Worm (Caenorhabditis elegans) whole organism, L3 larva: Measurements from ENCODE around the gene K09B11.5.

Experiments used
- R02D3.7 ChIP-seq: fragments of 150-350 bp; optimal IDR thresholded peaks from 2 replicates; lab custom pipeline; 2014; ENCODE audit warnings: missing biosample characterization, missing genetic modification characterization
- ZK546.5 ChIP-seq: sonication (generic microtip); optimal IDR thresholded peaks from 2 replicates; lab custom pipeline; 2017; ENCODE audit warnings: missing biosample characterization, missing genetic modification characterization
- aly-2 ChIP-seq: fragments of 150-350 bp; optimal IDR thresholded peaks from 2 replicates; lab custom pipeline; 2014; ENCODE audit warnings: missing biosample characterization, missing genetic modification characterization
- ama-1 ChIP-seq: fragments of 150-350 bp; optimal IDR thresholded peaks from 2 replicates; lab custom pipeline; 2018
- ceh-16 ChIP-seq: sonication (generic microtip); optimal IDR thresholded peaks from 2 replicates; lab custom pipeline; 2017; ENCODE audit warnings: missing biosample characterization, missing genetic modification characterization
- ceh-82 ChIP-seq: fragments of 150-350 bp; optimal IDR thresholded peaks from 2 replicates; lab custom pipeline; 2014; ENCODE audit warnings: missing biosample characterization, missing genetic modification characterization
- ceh-9 ChIP-seq: sonication (generic microtip); optimal IDR thresholded peaks from 2 replicates; lab custom pipeline; 2018; ENCODE audit warnings: missing biosample characterization, missing genetic modification characterization
- daf-12 ChIP-seq: fragments of 150-350 bp; optimal IDR thresholded peaks from 2 replicates; lab custom pipeline; 2014; ENCODE audit warnings: missing biosample characterization, missing genetic modification reagents, missing genetic modification characterization
- egl-27 ChIP-seq: sonication (generic microtip); optimal IDR thresholded peaks from 4 replicates; lab custom pipeline; 2017; ENCODE audit warnings: missing biosample characterization, missing genetic modification reagents, missing genetic modification characterization
- egl-5 ChIP-seq: fragments of 150-350 bp; optimal IDR thresholded peaks from 2 replicates; lab custom pipeline; 2017; ENCODE audit warnings: missing biosample characterization, missing genetic modification reagents, missing genetic modification characterization, inconsistent platforms
- elt-1 ChIP-seq: fragments of 150-350 bp; optimal IDR thresholded peaks from 2 replicates; lab custom pipeline; 2014; ENCODE audit warnings: missing biosample characterization, missing genetic modification characterization
- elt-3 ChIP-seq, 3 experiments: fragments of 150-350 bp in 1 of 3; sonication (generic microtip) in 2 of 3; optimal IDR thresholded peaks; 2 replicates in 2 of 3; 4 replicates in 1 of 3; lab custom pipeline; 2014 to 2017; ENCODE audit warnings: missing biosample characterization in 3 of 3, missing genetic modification characterization in 3 of 3
- eor-1 ChIP-seq, 2 experiments: fragments of 150-350 bp; optimal IDR thresholded peaks; 2 replicates each; lab custom pipeline; 2014 to 2018; ENCODE audit warnings: missing biosample characterization in 2 of 2, missing genetic modification characterization in 2 of 2
- fkh-10 ChIP-seq: sonication (generic microtip); optimal IDR thresholded peaks from 2 replicates; lab custom pipeline; 2017; ENCODE audit warnings: missing biosample characterization, missing genetic modification reagents, missing genetic modification characterization
- fkh-2 ChIP-seq: fragments of 150-350 bp; optimal IDR thresholded peaks from 2 replicates; lab custom pipeline; 2014; ENCODE audit warnings: missing biosample characterization, missing genetic modification reagents, missing genetic modification characterization
- fos-1 ChIP-seq: fragments of 150-350 bp; optimal IDR thresholded peaks from 2 replicates; lab custom pipeline; 2014; ENCODE audit warnings: missing biosample characterization, missing genetic modification characterization
- hmg-11 ChIP-seq: sonication (generic microtip); optimal IDR thresholded peaks from 2 replicates; lab custom pipeline; 2016; ENCODE audit warnings: missing genetic modification characterization, missing compliant biosample characterization
- jun-1 ChIP-seq: fragments of 150-350 bp; optimal IDR thresholded peaks from 2 replicates; lab custom pipeline; 2014; ENCODE audit warnings: missing biosample characterization, missing genetic modification reagents, missing genetic modification characterization
- lin-15B ChIP-seq: fragments of 150-350 bp; optimal IDR thresholded peaks from 2 replicates; lab custom pipeline; 2014; ENCODE audit warnings: missing biosample characterization, missing genetic modification characterization
- lin-39 ChIP-seq: fragments of 150-350 bp; optimal IDR thresholded peaks from 2 replicates; lab custom pipeline; 2018; ENCODE audit warnings: missing biosample characterization, missing genetic modification reagents, missing genetic modification characterization
- lsy-12 ChIP-seq: sonication (generic microtip); optimal IDR thresholded peaks from 2 replicates; lab custom pipeline; 2016; ENCODE audit warnings: mild to moderate bottlenecking, missing genetic modification characterization, missing compliant biosample characterization
- mdl-1 ChIP-seq: fragments of 150-350 bp; optimal IDR thresholded peaks from 2 replicates; lab custom pipeline; 2014; ENCODE audit warnings: missing biosample characterization, missing genetic modification characterization
- mml-1 ChIP-seq: fragments of 150-350 bp; sonication (generic microtip); optimal IDR thresholded peaks from 3 replicates; lab custom pipeline; 2014; ENCODE audit warnings: missing biosample characterization, missing genetic modification characterization
- nhr-11 ChIP-seq: fragments of 150-350 bp; optimal IDR thresholded peaks from 2 replicates; lab custom pipeline; 2014; ENCODE audit warnings: missing biosample characterization, missing genetic modification characterization
- nhr-12 ChIP-seq: fragments of 150-350 bp; optimal IDR thresholded peaks from 2 replicates; lab custom pipeline; 2014; ENCODE audit warnings: missing biosample characterization, missing genetic modification characterization
- nhr-23 ChIP-seq: fragments of 150-350 bp; optimal IDR thresholded peaks from 2 replicates; lab custom pipeline; 2014; ENCODE audit warnings: missing biosample characterization, missing genetic modification reagents, missing genetic modification characterization
- nhr-237 ChIP-seq: fragments of 150-350 bp; optimal IDR thresholded peaks from 2 replicates; lab custom pipeline; 2014; ENCODE audit warnings: missing biosample characterization, missing genetic modification characterization
- nhr-25 ChIP-seq: sonication (generic microtip); optimal IDR thresholded peaks from 2 replicates; lab custom pipeline; 2017; ENCODE audit warnings: missing biosample characterization, missing genetic modification characterization
- nhr-67 ChIP-seq: fragments of 150-350 bp; optimal IDR thresholded peaks from 2 replicates; lab custom pipeline; 2014; ENCODE audit warnings: missing biosample characterization, missing genetic modification characterization
- nhr-77 ChIP-seq: fragments of 150-350 bp; optimal IDR thresholded peaks from 2 replicates; lab custom pipeline; 2014; ENCODE audit warnings: missing biosample characterization, missing genetic modification characterization
- pha-4 ChIP-seq: fragments of 150-350 bp; optimal IDR thresholded peaks from 2 replicates; lab custom pipeline; 2014; ENCODE audit warnings: missing biosample characterization, missing genetic modification reagents, missing genetic modification characterization
- pqm-1 ChIP-seq: fragments of 150-350 bp; optimal IDR thresholded peaks from 2 replicates; lab custom pipeline; 2017; ENCODE audit warnings: missing biosample characterization, missing genetic modification characterization, inconsistent platforms
- skn-1 ChIP-seq: fragments of 150-350 bp; optimal IDR thresholded peaks from 2 replicates; lab custom pipeline; 2014; ENCODE audit warnings: missing biosample characterization, missing genetic modification characterization
- snpc-4 ChIP-seq: fragments of 150-350 bp; optimal IDR thresholded peaks from 2 replicates; lab custom pipeline; 2014; ENCODE audit warnings: missing biosample characterization, missing genetic modification characterization
- unc-39 ChIP-seq: sonication (generic microtip); optimal IDR thresholded peaks from 4 replicates; lab custom pipeline; 2017; ENCODE audit warnings: missing biosample characterization, missing genetic modification characterization
- unc-62 ChIP-seq: fragments of 150-350 bp; sonication (generic microtip); optimal IDR thresholded peaks from 4 replicates; lab custom pipeline; 2014; ENCODE audit warnings: missing biosample characterization, missing genetic modification reagents, missing genetic modification characterization
- zag-1 ChIP-seq: fragments of 150-350 bp; optimal IDR thresholded peaks from 2 replicates; lab custom pipeline; 2014; ENCODE audit warnings: missing biosample characterization, missing genetic modification characterization
- ztf-11 ChIP-seq: fragments of 150-350 bp; optimal IDR thresholded peaks from 2 replicates; lab custom pipeline; 2014; ENCODE audit warnings: missing biosample characterization, missing genetic modification characterization
- ztf-4 ChIP-seq: fragments of 150-350 bp; optimal IDR thresholded peaks from 2 replicates; lab custom pipeline; 2014; ENCODE audit warnings: missing biosample characterization, missing genetic modification characterization

The K09B11.5 gene

ce11 chrIV:13450740-13451139 is 16.9 kb upstream of the K09B11.5 start:
- TF ChIP-seq elt-3 (tag; optimal IDR thresholded peaks at IDR 0.05; lab: Kevin White, UChicago) (no peak), unc-39 (tag; lab: Kevin White, UChicago) (no peak), nhr-237 (tag; lab: Kevin White, UChicago) (no peak), jun-1 (tag; lab: Kevin White, UChicago) (no peak), ceh-9 (tag; lab: Kevin White, UChicago) (no peak), nhr-23 (tag; lab: Kevin White, UChicago) (no peak), mdl-1 (tag; lab: Kevin White, UChicago) (no peak), ceh-82 (tag; lab: Kevin White, UChicago) (no peak), ama-1 (lab: Kevin White, UChicago) (no peak)

- TF ChIP-seq fos-1 (tag; lab: Kevin White, UChicago) (no peak), ceh-16 (tag; lab: Kevin White, UChicago) (no peak), fkh-2 (tag; lab: Kevin White, UChicago) (no peak), fkh-10 (no peak), nhr-11 (tag; lab: Kevin White, UChicago) (no peak), hmg-11 (tag; lab: Kevin White, UChicago) (no peak), ceh-82 (tag; lab: Kevin White, UChicago) (no peak), nhr-237 (tag; lab: Kevin White, UChicago) (no peak), lin-15B (tag; lab: Kevin White, UChicago) (no peak), unc-62 (no peak), nhr-25 (tag; lab: Kevin White, UChicago) (no peak), ama-1 (lab: Kevin White, UChicago) (no peak), zag-1 (tag; lab: Kevin White, UChicago) (no peak), mml-1 (tag; lab: Kevin White, UChicago) (no peak), egl-27 (tag; lab: Kevin White, UChicago) (no peak), nhr-67 (tag; lab: Kevin White, UChicago) (no peak), elt-1 (tag; lab: Kevin White, UChicago) (no peak), ztf-4 (tag; lab: Kevin White, UChicago) (no peak), lin-39 (tag; lab: Kevin White, UChicago) (no peak)
Observed at ce11 chrIV:13445275-13445674, 11.5 kb upstream of the K09B11.5 start, which contains the start of gene mam-3. TSS of gene mam-3 (minus strand) at chrIV:13445375.

DNA sequence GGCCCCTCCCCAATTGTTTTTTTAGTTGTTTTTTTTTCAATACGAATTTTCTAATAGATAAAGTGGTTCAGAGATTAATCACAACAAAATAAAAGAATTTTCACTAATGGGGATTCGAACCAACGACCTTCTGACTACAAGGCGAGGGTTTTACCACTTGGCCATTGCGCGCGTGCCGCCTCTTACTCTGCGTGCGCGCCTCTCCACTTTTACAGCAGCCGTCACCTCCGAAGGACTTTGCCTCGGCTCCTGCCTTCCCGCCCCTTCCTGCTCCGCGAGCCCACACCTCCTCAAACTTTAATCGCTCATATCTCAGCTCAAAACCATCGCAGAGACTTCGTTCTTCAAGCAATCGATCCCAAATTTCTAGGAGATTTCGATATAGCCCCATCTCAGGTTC is 3.7 kb downstream of the K09B11.5 start:
- peak; percentile 65 for TF ChIP-seq snpc-4

DNA sequence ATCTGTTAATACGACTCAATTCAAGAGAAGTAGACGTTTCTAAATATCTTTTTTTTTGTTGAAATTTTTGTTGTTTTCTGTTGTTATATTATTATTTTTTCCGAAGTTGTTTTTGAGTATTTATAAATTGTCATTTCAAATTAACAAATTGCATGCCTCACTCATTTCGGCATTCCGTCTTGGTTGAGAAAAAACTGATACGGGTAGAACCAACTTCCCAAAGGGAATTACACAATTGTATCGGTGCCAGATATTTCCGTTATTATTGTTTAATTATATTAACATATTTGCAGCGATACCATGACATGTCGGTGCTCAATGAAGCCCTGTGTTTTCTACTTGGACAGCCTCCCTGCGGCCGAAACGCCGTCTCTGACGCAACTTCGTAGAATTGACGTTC is 4.6 kb downstream of the K09B11.5 start, which contains the start of gene K09B11.4:
TSS of gene K09B11.4 (plus strand) at position 301 of the 400 bp plus-strand sequence.
- TF ChIP-seq pha-4 (tag; lab: Kevin White, UChicago) (no peak), aly-2 (no peak), hmg-11 (tag; lab: Kevin White, UChicago) (no peak), egl-5 (tag; lab: Kevin White, UChicago) (no peak), ceh-9 (tag; lab: Kevin White, UChicago) (no peak), skn-1 (tag; lab: Kevin White, UChicago) (no peak), unc-39 (tag; lab: Kevin White, UChicago) (no peak), ceh-82 (tag; lab: Kevin White, UChicago) (no peak), ceh-16 (tag; lab: Kevin White, UChicago) (no peak), fkh-10 (no peak), ztf-4 (tag; lab: Kevin White, UChicago) (no peak), lsy-12 (no peak), pqm-1 (tag; lab: Kevin White, UChicago) (no peak), eor-1 (tag; optimal IDR thresholded peaks at IDR 0.05; lab: Kevin White, UChicago) (no peak), nhr-25 (tag; lab: Kevin White, UChicago) (no peak)

ce11 chrIV:13422200-13422599 is 11.6 kb downstream of the K09B11.5 start, which contains the start of gene nol-9:
TSS of gene nol-9 (plus strand) at chrIV:13422500.
- TF ChIP-seq R02D3.7 (tag; lab: Kevin White, UChicago) (no peak), nhr-77 (tag; lab: Kevin White, UChicago) (no peak), ZK546.5 (tag; lab: Kevin White, UChicago) (no peak), ztf-4 (tag; lab: Kevin White, UChicago) (no peak), lin-15B (tag; lab: Kevin White, UChicago) (no peak), mml-1 (tag; lab: Kevin White, UChicago) (no peak), lsy-12 (no peak), nhr-12 (tag; lab: Kevin White, UChicago) (no peak), nhr-11 (tag; lab: Kevin White, UChicago) (no peak), aly-2 (no peak), unc-39 (tag; lab: Kevin White, UChicago) (no peak), daf-12 (tag; lab: Kevin White, UChicago) (no peak), ztf-11 (tag; lab: Kevin White, UChicago) (no peak), fkh-2 (tag; lab: Kevin White, UChicago) (no peak)
